Fruit fly (Drosophila melanogaster) whole organism, adult: Measurements from ENCODE around the gene peb.

ENCODE experiments used
- CG11617 ChIP-seq: fragments of 200-800 bp; sonication (Bioruptor generic); optimal IDR thresholded peaks from 2 replicates; lab custom pipeline; 2017; ENCODE audit warnings: mild to moderate bottlenecking, missing biosample characterization, missing genetic modification reagents, missing genetic modification characterization
- CG12768 ChIP-seq: fragments of 200-800 bp; sonication (Bioruptor generic); optimal IDR thresholded peaks from 2 replicates; lab custom pipeline; 2017; ENCODE audit warnings: missing biosample characterization, missing genetic modification characterization, mild to moderate bottlenecking, moderate library complexity, missing genetic modification reagents
- CG14711 ChIP-seq: fragments of 200-800 bp; sonication (Bioruptor generic); optimal IDR thresholded peaks from 2 replicates; lab custom pipeline; 2018; ENCODE audit warnings: missing biosample characterization, mild to moderate bottlenecking, missing genetic modification characterization, moderate library complexity
- CG1620 ChIP-seq: fragments of 200-800 bp; sonication (Bioruptor generic); optimal IDR thresholded peaks from 2 replicates; lab custom pipeline; 2016; ENCODE audit warnings: missing biosample characterization, missing genetic modification characterization
- CG33017 ChIP-seq: fragments of 200-800 bp; sonication (Bioruptor generic); optimal IDR thresholded peaks from 2 replicates; lab custom pipeline; 2018; ENCODE audit warnings: missing biosample characterization, mild to moderate bottlenecking, missing genetic modification characterization, moderate library complexity
- CG5204 ChIP-seq: fragments of 200-800 bp; sonication (Bioruptor generic); optimal IDR thresholded peaks from 2 replicates; lab custom pipeline; 2016; ENCODE audit warnings: missing biosample characterization, missing genetic modification characterization
- CG7045 ChIP-seq: fragments of 200-800 bp; sonication (Bioruptor generic); optimal IDR thresholded peaks from 2 replicates; lab custom pipeline; 2017; ENCODE audit warnings: missing biosample characterization, mild to moderate bottlenecking, missing genetic modification characterization
- CG7101 ChIP-seq: fragments of 200-800 bp; sonication (Bioruptor generic); optimal IDR thresholded peaks from 2 replicates; lab custom pipeline; 2018; ENCODE audit warnings: missing biosample characterization, mild to moderate bottlenecking, missing genetic modification characterization, moderate library complexity
- Clk ChIP-seq: fragments of 200-800 bp; sonication (Bioruptor generic); optimal IDR thresholded peaks from 2 replicates; lab custom pipeline; 2017; ENCODE audit warnings: missing biosample characterization, missing genetic modification characterization
- Crg-1 ChIP-seq: fragments of 200-800 bp; sonication (Bioruptor generic); optimal IDR thresholded peaks from 2 replicates; lab custom pipeline; 2016; ENCODE audit warnings: missing biosample characterization, missing genetic modification characterization
- Hr96 ChIP-seq: fragments of 200-800 bp; sonication (Bioruptor generic); optimal IDR thresholded peaks from 2 replicates; lab custom pipeline; 2016; ENCODE audit warnings: missing biosample characterization, missing genetic modification characterization
- Mnt ChIP-seq: fragments of 200-800 bp; sonication (Bioruptor generic); optimal IDR thresholded peaks from 2 replicates; lab custom pipeline; 2016; ENCODE audit warnings: missing biosample characterization, mild to moderate bottlenecking, missing genetic modification characterization
- bab1 ChIP-seq: fragments of 200-800 bp; sonication (Bioruptor generic); optimal IDR thresholded peaks from 3 replicates; lab custom pipeline; 2019; ENCODE audit warnings: missing biosample characterization, mild to moderate bottlenecking, missing genetic modification characterization, moderate library complexity
- cic ChIP-seq: fragments of 200-800 bp; sonication (Bioruptor generic); optimal IDR thresholded peaks from 2 replicates; lab custom pipeline; 2017; ENCODE audit warnings: missing biosample characterization, mild to moderate bottlenecking, missing genetic modification characterization, moderate library complexity
- cnc ChIP-seq, 2 experiments: fragments of >200 bp; optimal IDR thresholded peaks; 2 replicates each; lab custom pipeline; 2017
- kay ChIP-seq: fragments of 200-800 bp; sonication (Bioruptor generic); peaks from one replicate; lab custom pipeline; 2016; ENCODE audit warnings: missing biosample characterization, missing genetic modification characterization, borderline replicate concordance
- ovo ChIP-seq: fragments of 200-800 bp; sonication (Bioruptor generic); optimal IDR thresholded peaks from 2 replicates; lab custom pipeline; 2016; ENCODE audit warnings: missing biosample characterization, missing genetic modification characterization
- pad ChIP-seq: fragments of 200-800 bp; sonication (Bioruptor generic); optimal IDR thresholded peaks from 3 replicates; lab custom pipeline; 2017; ENCODE audit warnings: missing biosample characterization, missing genetic modification characterization, mild to moderate bottlenecking, moderate library complexity, missing genetic modification reagents
- tj ChIP-seq: fragments of 200-800 bp; sonication (Bioruptor generic); optimal IDR thresholded peaks from 3 replicates; lab custom pipeline; 2017; ENCODE audit warnings: missing biosample characterization, mild to moderate bottlenecking, missing genetic modification characterization, moderate library complexity
- toe ChIP-seq: fragments of 200-800 bp; sonication (Bioruptor generic); optimal IDR thresholded peaks from 2 replicates; lab custom pipeline; 2016; ENCODE audit warnings: missing biosample characterization, missing genetic modification characterization

Gene peb

dm6 chrX:4616865-4617669 is at the start of gene peb:
TSS of gene peb (plus strand) at chrX:4617564.
- TF ChIP-seq CG14711 (tag; lab: Kevin White, UChicago) (no peak), tj (GFP tag; lab: Kevin White, UChicago) (peak; percentile 36), ovo (GFP tag; lab: Kevin White, UChicago) (no peak), Hr96 (GFP tag; lab: Kevin White, UChicago) (peak; percentile 21), pad (GFP tag; lab: Kevin White, UChicago) (peak; percentile 14), Clk (GFP tag; lab: Kevin White, UChicago) (no peak), toe (GFP tag; lab: Kevin White, UChicago) (no peak), CG12768 (GFP tag; lab: Kevin White, UChicago) (no peak), Mnt (peak; percentile 92), kay (GFP tag; lab: Kevin White, UChicago) (no peak), CG33017 (tag; lab: Kevin White, UChicago) (no peak), Crg-1 (GFP tag; lab: Kevin White, UChicago) (no peak), cnc (optimal IDR thresholded peaks at IDR 0.05; lab: Kevin White, UChicago) (no peak), cic (no peak), CG1620 (GFP tag; lab: Kevin White, UChicago) (no peak), CG7045 (GFP tag; lab: Kevin White, UChicago) (no peak), CG5204 (GFP tag; lab: Kevin White, UChicago) (no peak), CG7101 (tag; lab: Kevin White, UChicago) (no peak), CG11617 (no peak), bab1 (GFP tag; lab: Kevin White, UChicago) (peak; percentile 63)

DNA sequence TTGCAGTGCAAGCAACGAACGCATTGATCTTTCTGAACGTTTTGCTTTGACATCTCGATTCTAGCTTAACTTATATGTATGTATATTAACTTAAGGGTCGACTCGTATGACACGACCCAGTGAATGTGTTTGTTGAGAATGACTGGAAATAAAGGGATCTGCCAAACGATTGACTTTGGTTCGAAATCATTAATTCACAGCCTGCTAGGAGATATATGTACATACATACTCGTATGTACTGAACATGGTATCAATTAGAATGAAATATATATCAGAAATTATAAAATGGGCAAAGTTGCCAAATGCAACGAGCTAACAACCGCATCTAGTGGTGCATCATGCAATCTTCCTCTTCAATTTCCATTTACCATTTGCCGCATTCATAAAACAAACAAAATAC is 45.5 kb upstream of the peb start, which contains the start of gene CG12684:
TSS of gene CG12684 (minus strand) at position 101 of the 400 bp plus-strand sequence.
- TF ChIP-seq CG14711 (tag; lab: Kevin White, UChicago) = no peak
- TF ChIP-seq Mnt = no peak
- no peak for TF ChIP-seq CG12768 (GFP tag; lab: Kevin White, UChicago)
- TF ChIP-seq bab1 (GFP tag; lab: Kevin White, UChicago) = no peak
- no peak for TF ChIP-seq Crg-1 (GFP tag; lab: Kevin White, UChicago)
- no peak for TF ChIP-seq toe (GFP tag; lab: Kevin White, UChicago)
- no peak for TF ChIP-seq CG7045 (GFP tag; lab: Kevin White, UChicago)

DNA sequence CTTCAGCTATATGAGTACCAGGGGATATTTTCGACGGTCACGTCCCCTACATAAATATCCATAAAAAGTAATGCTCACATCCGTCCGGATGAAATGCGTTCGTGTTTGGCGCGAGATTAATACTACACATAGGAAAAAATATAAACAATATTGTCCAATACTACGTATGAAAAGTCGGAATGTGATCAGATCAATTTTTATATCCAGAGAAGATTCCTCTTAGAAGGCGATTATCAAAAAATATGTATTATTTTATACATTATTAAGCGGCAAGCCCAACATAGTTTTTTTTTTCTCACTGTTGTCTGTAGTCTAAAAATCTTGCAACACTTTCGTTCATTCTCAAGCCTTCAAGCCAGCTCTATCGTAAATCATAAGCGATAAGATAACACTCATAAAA is 43.4 kb upstream of the peb start:
- TF ChIP-seq CG5204 (GFP tag; lab: Kevin White, UChicago) (no peak), CG1620 (GFP tag; lab: Kevin White, UChicago) (no peak), CG7101 (tag; lab: Kevin White, UChicago) (no peak), cic (no peak), CG11617 (no peak), cnc (optimal IDR thresholded peaks at IDR 0.05; lab: Kevin White, UChicago) (no peak), Crg-1 (GFP tag; lab: Kevin White, UChicago) (no peak), Mnt (no peak), CG14711 (tag; lab: Kevin White, UChicago) (no peak), CG7045 (GFP tag; lab: Kevin White, UChicago) (no peak)

DNA sequence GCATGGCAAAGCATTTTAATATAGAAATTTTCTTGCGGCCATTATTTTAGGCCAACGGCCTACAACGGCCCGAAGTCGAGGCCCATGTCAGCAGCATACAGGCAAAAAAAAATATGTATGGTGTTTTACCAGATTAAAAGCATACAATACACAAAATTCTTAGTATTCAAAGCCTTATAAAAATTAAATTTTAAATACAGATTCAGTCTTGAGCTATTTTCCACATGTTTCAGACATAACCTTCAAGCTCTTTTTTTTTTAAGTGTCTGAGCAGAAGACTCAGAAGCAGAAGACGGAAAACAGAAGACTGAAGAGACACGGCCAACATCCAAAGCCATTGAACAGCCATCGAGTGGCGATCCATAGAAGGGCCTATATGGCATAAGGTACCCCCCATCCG is 35.6 kb upstream of the peb start:
- TF ChIP-seq kay (GFP tag; lab: Kevin White, UChicago) = no peak
- no peak for TF ChIP-seq CG12768 (GFP tag; lab: Kevin White, UChicago)
- no peak for TF ChIP-seq Clk (GFP tag; lab: Kevin White, UChicago)
- TF ChIP-seq CG14711 (tag; lab: Kevin White, UChicago) = no peak
- no peak for TF ChIP-seq Crg-1 (GFP tag; lab: Kevin White, UChicago)
- TF ChIP-seq CG5204 (GFP tag; lab: Kevin White, UChicago) = no peak
- TF ChIP-seq pad (GFP tag; lab: Kevin White, UChicago) = no peak
- no peak for TF ChIP-seq ovo (GFP tag; lab: Kevin White, UChicago)
- TF ChIP-seq CG1620 (GFP tag; lab: Kevin White, UChicago) = no peak
- no peak for TF ChIP-seq Hr96 (GFP tag; lab: Kevin White, UChicago)
- no peak for TF ChIP-seq bab1 (GFP tag; lab: Kevin White, UChicago)
- TF ChIP-seq CG7101 (tag; lab: Kevin White, UChicago) = no peak
- no peak for TF ChIP-seq CG7045 (GFP tag; lab: Kevin White, UChicago)
- TF ChIP-seq Mnt = no peak
- no peak for TF ChIP-seq toe (GFP tag; lab: Kevin White, UChicago)

- TF ChIP-seq CG14711 (tag; lab: Kevin White, UChicago) = no peak
- no peak for TF ChIP-seq ovo (GFP tag; lab: Kevin White, UChicago)
- no peak for TF ChIP-seq tj (GFP tag; lab: Kevin White, UChicago)
- no peak for TF ChIP-seq Clk (GFP tag; lab: Kevin White, UChicago)
Observed at dm6 chrX:4582422-4582821, 34.9 kb upstream of the peb start.

DNA sequence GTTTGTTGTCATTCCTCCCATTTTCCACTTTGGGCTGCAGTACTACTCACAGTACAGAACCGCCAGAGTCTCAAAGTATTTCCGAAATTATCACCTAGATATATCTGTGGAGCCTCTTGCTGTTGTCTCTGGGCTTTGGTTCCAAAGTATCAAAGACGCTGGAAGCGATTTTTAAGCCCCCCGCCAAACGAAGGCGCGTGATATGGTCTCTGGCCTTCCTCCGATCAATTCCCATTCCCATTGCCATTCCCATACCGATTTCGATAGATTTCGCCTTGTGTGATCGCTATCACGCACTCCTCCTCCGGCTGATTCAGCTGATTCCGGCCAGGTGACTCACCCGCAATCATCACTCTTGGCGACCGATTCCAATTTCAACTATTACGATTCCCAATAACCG is 29.8 kb upstream of the peb start:
- TF ChIP-seq Hr96 (GFP tag; lab: Kevin White, UChicago) (no peak), CG5204 (GFP tag; lab: Kevin White, UChicago) (no peak), kay (GFP tag; lab: Kevin White, UChicago) (no peak), CG14711 (tag; lab: Kevin White, UChicago) (no peak), cic (no peak), CG1620 (GFP tag; lab: Kevin White, UChicago) (no peak), Clk (GFP tag; lab: Kevin White, UChicago) (no peak), CG7101 (tag; lab: Kevin White, UChicago) (no peak), toe (GFP tag; lab: Kevin White, UChicago) (no peak), tj (GFP tag; lab: Kevin White, UChicago) (no peak), CG7045 (GFP tag; lab: Kevin White, UChicago) (no peak), CG33017 (tag; lab: Kevin White, UChicago) (no peak), pad (GFP tag; lab: Kevin White, UChicago) (no peak)
